Worm (Caenorhabditis elegans) whole organism, L4 larva: ENCODE data around the gene chat-1.
A peak's percentile ranks its signal among the peaks of the same experiment; 100 is the strongest.

Experiments used
- D1046.2 ChIP-seq: fragments of 200-800 bp; sonication (Bioruptor generic); IDR thresholded peaks from 2 replicates; pipeline ENCODE4 v1.3.6; 2022; ENCODE audit warnings: missing genetic modification characterization, missing compliant biosample characterization
- F10B5.3 ChIP-seq: sonication (generic microtip); optimal IDR thresholded peaks from 2 replicates; lab custom pipeline; 2016; ENCODE audit warnings: mild to moderate bottlenecking, missing genetic modification characterization, missing compliant biosample characterization
- T20F7.1 ChIP-seq: fragments of 200-800 bp; sonication (Bioruptor generic); optimal IDR thresholded peaks from 2 replicates; lab custom pipeline; 2018; ENCODE audit warnings: mild to moderate bottlenecking, missing genetic modification characterization, missing compliant biosample characterization
- T26A8.4 ChIP-seq: fragments of 200-800 bp; sonication (Bioruptor generic); IDR thresholded peaks from 2 replicates; pipeline ENCODE4 v1.3.6; 2022; ENCODE audit warnings: missing genetic modification characterization, missing compliant biosample characterization
- Y105C5A.15 ChIP-seq: fragments of 200-800 bp; sonication (Bioruptor generic); IDR thresholded peaks from 2 replicates; pipeline ENCODE4 v1.3.6; 2022; ENCODE audit warnings: missing genetic modification characterization, missing compliant biosample characterization
- Y48G9A.11 ChIP-seq: fragments of 200-800 bp; sonication (Bioruptor generic); IDR thresholded peaks from 2 replicates; pipeline ENCODE4 v1.3.6; 2022; ENCODE audit warnings: missing genetic modification reagents, missing genetic modification characterization, missing compliant biosample characterization
- ZK337.2 ChIP-seq: fragments of 200-800 bp; sonication (Bioruptor generic); IDR thresholded peaks from 2 replicates; pipeline ENCODE4 v1.3.6; 2022; ENCODE audit warnings: missing genetic modification reagents, missing genetic modification characterization, missing compliant biosample characterization
- aha-1 ChIP-seq: fragments of 150-350 bp; peaks from one replicate; lab custom pipeline; 2014; ENCODE audit warnings: missing biosample characterization, missing genetic modification characterization
- ceh-20 ChIP-seq: fragments of 200-800 bp; sonication (Bioruptor generic); IDR thresholded peaks from 2 replicates; pipeline ENCODE4 v1.3.6; 2022; ENCODE audit warnings: missing genetic modification reagents, missing genetic modification characterization, missing compliant biosample characterization
- ceh-32 ChIP-seq: sonication (generic microtip); optimal IDR thresholded peaks from 2 replicates; lab custom pipeline; 2016; ENCODE audit warnings: mild to moderate bottlenecking, missing genetic modification characterization, missing compliant biosample characterization; ENCODE audit not compliant: poor library complexity
- ceh-44 ChIP-seq: fragments of 200-800 bp; sonication (Bioruptor generic); IDR thresholded peaks from 2 replicates; pipeline ENCODE4 v1.3.6; 2022; ENCODE audit warnings: missing genetic modification reagents, missing genetic modification characterization, missing compliant biosample characterization
- ceh-82 ChIP-seq: sonication (generic microtip); optimal IDR thresholded peaks from 2 replicates; lab custom pipeline; 2017; ENCODE audit warnings: missing biosample characterization, missing genetic modification characterization
- ctbp-1 ChIP-seq: fragments of 200-800 bp; sonication (Bioruptor generic); IDR thresholded peaks from 2 replicates; pipeline ENCODE4 v1.3.6; 2022; ENCODE audit warnings: missing genetic modification reagents, missing genetic modification characterization, missing compliant biosample characterization
- daf-12 ChIP-seq: fragments of 150-350 bp; optimal IDR thresholded peaks from 2 replicates; lab custom pipeline; 2014; ENCODE audit warnings: missing biosample characterization, missing genetic modification reagents, missing genetic modification characterization
- daf-19 ChIP-seq: fragments of 200-800 bp; sonication (Bioruptor generic); conservative IDR thresholded peaks from 2 replicates; pipeline ENCODE4 v1.3.6; 2022; ENCODE audit warnings: missing genetic modification characterization, missing compliant biosample characterization
- daf-8 ChIP-seq: fragments of 200-800 bp; sonication (Bioruptor generic); IDR thresholded peaks from 2 replicates; pipeline ENCODE4 v1.3.6; 2022; ENCODE audit warnings: missing genetic modification characterization, missing compliant biosample characterization
- dmd-6 ChIP-seq: fragments of 200-800 bp; sonication (Bioruptor generic); IDR thresholded peaks from 2 replicates; pipeline ENCODE4 v1.3.6; 2022; ENCODE audit warnings: missing genetic modification reagents, missing genetic modification characterization, missing compliant biosample characterization
- dmd-8 ChIP-seq: fragments of 200-800 bp; sonication (Bioruptor generic); IDR thresholded peaks from 2 replicates; pipeline ENCODE4 v1.3.6; 2022; ENCODE audit warnings: missing genetic modification characterization, missing compliant biosample characterization
- dmd-9 ChIP-seq: fragments of 200-800 bp; sonication (Bioruptor generic); IDR thresholded peaks from 2 replicates; pipeline ENCODE4 v1.3.6; 2022; ENCODE audit warnings: missing genetic modification reagents, missing genetic modification characterization, missing compliant biosample characterization
- dpl-1 ChIP-seq: fragments of 150-350 bp; optimal IDR thresholded peaks from 2 replicates; lab custom pipeline; 2014; ENCODE audit warnings: missing biosample characterization, missing genetic modification reagents, missing genetic modification characterization
- duxl-1 ChIP-seq: sonication (generic microtip); optimal IDR thresholded peaks from 2 replicates; lab custom pipeline; 2016; ENCODE audit warnings: mild to moderate bottlenecking, missing genetic modification characterization, moderate library complexity, missing compliant biosample characterization; ENCODE audit not compliant: poor library complexity
- egl-27 ChIP-seq: sonication (generic microtip); optimal IDR thresholded peaks from 3 replicates; lab custom pipeline; 2017; ENCODE audit warnings: missing biosample characterization, missing genetic modification reagents, missing genetic modification characterization
- egl-43 ChIP-seq: fragments of 200-800 bp; sonication (Bioruptor generic); IDR thresholded peaks from 2 replicates; pipeline ENCODE4 v1.3.6; 2022; ENCODE audit warnings: missing genetic modification reagents, missing genetic modification characterization, missing compliant biosample characterization
- gei-8 ChIP-seq: fragments of 200-800 bp; sonication (Bioruptor generic); optimal IDR thresholded peaks from 2 replicates; lab custom pipeline; 2018; ENCODE audit warnings: mild to moderate bottlenecking, missing genetic modification characterization, missing compliant biosample characterization
- hlh-11 ChIP-seq: fragments of 200-800 bp; sonication (Bioruptor generic); optimal IDR thresholded peaks from 2 replicates; lab custom pipeline; 2018; ENCODE audit warnings: mild to moderate bottlenecking, missing genetic modification characterization, missing compliant biosample characterization
- hlh-30 ChIP-seq: sonication (generic microtip); optimal IDR thresholded peaks from 2 replicates; lab custom pipeline; 2017; ENCODE audit warnings: antibody characterized with exemption, mild to moderate bottlenecking, missing genetic modification characterization, missing compliant biosample characterization; ENCODE audit not compliant: insufficient read depth
- hmg-1.1 ChIP-seq: fragments of 200-800 bp; sonication (Bioruptor generic); IDR thresholded peaks from 2 replicates; pipeline ENCODE4 v1.3.6; 2022; ENCODE audit warnings: missing genetic modification reagents, missing genetic modification characterization, missing compliant biosample characterization
- lim-7 ChIP-seq: fragments of 200-800 bp; sonication (Bioruptor generic); IDR thresholded peaks from 2 replicates; pipeline ENCODE4 v1.3.6; 2022; ENCODE audit warnings: missing genetic modification characterization, missing compliant biosample characterization
- lin-13 ChIP-seq: fragments of 150-350 bp; optimal IDR thresholded peaks from 2 replicates; lab custom pipeline; 2014; ENCODE audit warnings: missing biosample characterization, missing genetic modification reagents, missing genetic modification characterization
- lin-15B ChIP-seq: fragments of 150-350 bp; sonication (generic microtip); optimal IDR thresholded peaks from 3 replicates; lab custom pipeline; 2014; ENCODE audit warnings: missing biosample characterization, missing genetic modification characterization
- madf-9 ChIP-seq: fragments of 200-800 bp; sonication (Bioruptor generic); conservative IDR thresholded peaks from 2 replicates; pipeline ENCODE4 v1.3.6; 2022; ENCODE audit warnings: missing genetic modification reagents, missing genetic modification characterization, missing compliant biosample characterization
- mdt-29 ChIP-seq: fragments of 200-800 bp; sonication (Bioruptor generic); IDR thresholded peaks from 2 replicates; pipeline ENCODE4 v1.3.6; 2022; ENCODE audit warnings: missing genetic modification reagents, missing genetic modification characterization, missing compliant biosample characterization
- mep-1 ChIP-seq: fragments of 150-350 bp; sonication (generic microtip); optimal IDR thresholded peaks from 3 replicates; lab custom pipeline; 2014; ENCODE audit warnings: missing biosample characterization, missing genetic modification characterization
- nhr-102 ChIP-seq: sonication (generic microtip); optimal IDR thresholded peaks from 2 replicates; lab custom pipeline; 2016; ENCODE audit warnings: mild to moderate bottlenecking, missing genetic modification characterization, moderate library complexity, missing compliant biosample characterization
- nhr-11 ChIP-seq: fragments of 150-350 bp; optimal IDR thresholded peaks from 2 replicates; lab custom pipeline; 2014; ENCODE audit warnings: missing biosample characterization, missing genetic modification characterization
- nhr-111 ChIP-seq: fragments of 200-800 bp; sonication (Bioruptor generic); optimal IDR thresholded peaks from 2 replicates; lab custom pipeline; 2018; ENCODE audit warnings: mild to moderate bottlenecking, missing genetic modification characterization, missing compliant biosample characterization
- nhr-237 ChIP-seq: sonication (generic microtip); optimal IDR thresholded peaks from 2 replicates; lab custom pipeline; 2017; ENCODE audit warnings: missing biosample characterization, missing genetic modification characterization
- pqm-1 ChIP-seq: sonication (generic microtip); optimal IDR thresholded peaks from 2 replicates; lab custom pipeline; 2017; ENCODE audit warnings: missing biosample characterization, missing genetic modification characterization
- saeg-2 ChIP-seq: fragments of 200-800 bp; sonication (Bioruptor generic); IDR thresholded peaks from 2 replicates; pipeline ENCODE4 v1.3.6; 2022; ENCODE audit warnings: missing genetic modification reagents, missing genetic modification characterization, missing compliant biosample characterization
- set-16 ChIP-seq: fragments of 200-800 bp; sonication (Bioruptor generic); IDR thresholded peaks from 2 replicates; pipeline ENCODE4 v1.3.6; 2022; ENCODE audit warnings: missing genetic modification reagents, missing genetic modification characterization, missing compliant biosample characterization
- snpc-1.2 ChIP-seq: fragments of 200-800 bp; sonication (Bioruptor generic); IDR thresholded peaks from 2 replicates; pipeline ENCODE4 v1.3.6; 2022; ENCODE audit warnings: missing genetic modification reagents, missing genetic modification characterization, missing compliant biosample characterization
- spr-1 ChIP-seq: sonication (generic microtip); optimal IDR thresholded peaks from 2 replicates; lab custom pipeline; 2016; ENCODE audit warnings: mild to moderate bottlenecking, missing genetic modification characterization, missing compliant biosample characterization
- spr-3 ChIP-seq: fragments of 200-800 bp; sonication (Bioruptor generic); optimal IDR thresholded peaks from 2 replicates; lab custom pipeline; 2018; ENCODE audit warnings: mild to moderate bottlenecking, missing genetic modification characterization, missing compliant biosample characterization
- tag-97 ChIP-seq: fragments of 200-800 bp; sonication (Bioruptor generic); IDR thresholded peaks from 2 replicates; pipeline ENCODE4 v1.3.6; 2022; ENCODE audit warnings: missing genetic modification characterization, missing compliant biosample characterization
- tra-1 ChIP-seq: fragments of 200-800 bp; sonication (Bioruptor generic); IDR thresholded peaks from 2 replicates; pipeline ENCODE4 v1.3.6; 2022; ENCODE audit warnings: missing genetic modification reagents, missing genetic modification characterization, missing compliant biosample characterization
- unc-130 ChIP-seq: sonication (generic microtip); optimal IDR thresholded peaks from 2 replicates; lab custom pipeline; 2016; ENCODE audit warnings: missing genetic modification reagents, missing genetic modification characterization, missing compliant biosample characterization
- vab-7 ChIP-seq: fragments of 200-800 bp; sonication (Bioruptor generic); IDR thresholded peaks from 2 replicates; pipeline ENCODE4 v1.3.6; 2022; ENCODE audit warnings: missing genetic modification reagents, missing genetic modification characterization, missing compliant biosample characterization
- zag-1 ChIP-seq: fragments of 150-350 bp; optimal IDR thresholded peaks from 2 replicates; lab custom pipeline; 2014; ENCODE audit warnings: missing biosample characterization, missing genetic modification characterization
- zfp-3 ChIP-seq: fragments of 200-800 bp; sonication (Bioruptor generic); conservative IDR thresholded peaks from 2 replicates; pipeline ENCODE4 v1.3.6; 2022; ENCODE audit warnings: missing genetic modification reagents, missing genetic modification characterization, missing compliant biosample characterization
- zip-11 ChIP-seq: fragments of 200-800 bp; sonication (Bioruptor generic); IDR thresholded peaks from 2 replicates; pipeline ENCODE4 v1.3.6; 2022; ENCODE audit warnings: missing genetic modification characterization, missing compliant biosample characterization
- zip-2 ChIP-seq: fragments of 150-350 bp; optimal IDR thresholded peaks from 2 replicates; lab custom pipeline; 2014; ENCODE audit warnings: missing biosample characterization, missing genetic modification characterization

chat-1 gene

ce11 chrIV:4445711-4446290 is 1.3 kb upstream of the chat-1 start, which contains the start of the genes wapl-1 and htz-1 (continued):
- TF ChIP-seq vab-7 (GFP tag; lab: Robert Waterston, UW), result peak; percentile 52; the same call in 1 of the 2 replicates
- TF ChIP-seq nhr-237 (tag; lab: Kevin White, UChicago), result peak; percentile 59
- no peak for TF ChIP-seq daf-12 (tag; lab: Kevin White, UChicago)
- no peak for TF ChIP-seq pqm-1 (tag; lab: Kevin White, UChicago)
- peak; percentile 80 for TF ChIP-seq zfp-3 (GFP tag; lab: Robert Waterston, UW)
- TF ChIP-seq lin-15B (tag; lab: Kevin White, UChicago), result peak; percentile 76
- TF ChIP-seq unc-130, result peak; percentile 84
- TF ChIP-seq aha-1, result peak; percentile 100
- peak; percentile 97 for TF ChIP-seq nhr-11 (tag; lab: Kevin White, UChicago)
- peak; percentile 83; the same call in 1 of the 2 replicates for TF ChIP-seq D1046.2 (GFP tag; lab: Robert Waterston, UW)
- TF ChIP-seq madf-9 (GFP tag; lab: Robert Waterston, UW), result peak; percentile 77
- TF ChIP-seq saeg-2, result peak; percentile 88
- TF ChIP-seq ceh-20 (GFP tag; lab: Robert Waterston, UW), result peak; percentile 93
- peak; percentile 45; the same call in 1 of the 2 replicates for TF ChIP-seq tra-1
- TF ChIP-seq ZK337.2 (GFP tag; lab: Robert Waterston, UW), result no peak
- peak; percentile 87 for TF ChIP-seq duxl-1 (tag; lab: Kevin White, UChicago)
- no peak for TF ChIP-seq egl-27
- peak; percentile 18 for TF ChIP-seq zip-2 (tag; lab: Kevin White, UChicago)
- peak; percentile 72 for TF ChIP-seq snpc-1.2 (GFP tag; lab: Robert Waterston, UW)
- TF ChIP-seq dmd-8 (GFP tag; lab: Robert Waterston, UW), result no peak
- peak; percentile 88 for TF ChIP-seq hmg-1.1 (GFP tag; lab: Robert Waterston, UW)
- no peak for TF ChIP-seq ceh-32
- peak; percentile 42; the same call in 1 of the 2 replicates for TF ChIP-seq set-16 (GFP tag; lab: Robert Waterston, UW)
- TF ChIP-seq T26A8.4 (GFP tag; lab: Robert Waterston, UW), result peak; percentile 98
- no peak for TF ChIP-seq Y105C5A.15 (GFP tag; lab: Robert Waterston, UW)
- no peak for TF ChIP-seq daf-8 (GFP tag; lab: Robert Waterston, UW)
- TF ChIP-seq spr-3, result peak; percentile 3
- no peak for TF ChIP-seq nhr-111 (GFP tag; lab: Kevin White, UChicago)
- TF ChIP-seq hlh-30 (tag; lab: Kevin White, UChicago), result peak; percentile 93
- peak; percentile 92 for TF ChIP-seq hlh-11 (tag; lab: Kevin White, UChicago)
- TF ChIP-seq dpl-1 (GFP tag; lab: Kevin White, UChicago), result peak; percentile 98
- peak; percentile 92 for TF ChIP-seq dmd-6 (GFP tag; lab: Robert Waterston, UW)
- TF ChIP-seq egl-43 (GFP tag; lab: Robert Waterston, UW), result peak; percentile 85
- TF ChIP-seq spr-1 (tag; lab: Kevin White, UChicago), result peak; percentile 80
- no peak for TF ChIP-seq lim-7 (GFP tag; lab: Robert Waterston, UW)
- TF ChIP-seq lin-13 (GFP tag; lab: Kevin White, UChicago), result peak; percentile 95
- TF ChIP-seq ctbp-1, result peak; percentile 84
- TF ChIP-seq mdt-29 (GFP tag; lab: Robert Waterston, UW), result peak; percentile 84
- peak; percentile 67 for TF ChIP-seq F10B5.3 (tag; lab: Kevin White, UChicago)
- peak; percentile 31 for TF ChIP-seq gei-8 (GFP tag; lab: Kevin White, UChicago)
- TF ChIP-seq ceh-82 (tag; lab: Kevin White, UChicago), result no peak
- no peak for TF ChIP-seq zip-11 (GFP tag; lab: Robert Waterston, UW)
- TF ChIP-seq dmd-9, result peak; percentile 88
- 0 out of 2 replicates have a peak, but pooled peaks have one; percentile 34 for TF ChIP-seq Y48G9A.11
- no peak for TF ChIP-seq T20F7.1 (GFP tag; lab: Kevin White, UChicago)
- TF ChIP-seq nhr-102 (tag; lab: Kevin White, UChicago), result peak; percentile 91
- no peak for TF ChIP-seq tag-97 (GFP tag; lab: Robert Waterston, UW)
- no peak for TF ChIP-seq daf-19 (GFP tag; lab: Robert Waterston, UW)
- no peak for TF ChIP-seq zag-1 (tag; lab: Kevin White, UChicago)
- TF ChIP-seq mep-1 (tag; lab: Kevin White, UChicago), result peak; percentile 97
- peak; percentile 39; the same call in 1 of the 2 replicates for TF ChIP-seq ceh-44
